Fruit fly (Drosophila melanogaster) whole organism, embryonic: Measurements from ENCODE around the gene hll.
A peak's percentile ranks its signal among the peaks of the same experiment; 100 is the strongest.

Experiments
- Abd-B ChIP-seq: fragments of 200-800 bp; sonication (Bioruptor generic); optimal IDR thresholded peaks from 2 replicates; lab custom pipeline; 2018; ENCODE audit warnings: missing biosample characterization, mild to moderate bottlenecking, missing genetic modification characterization, moderate library complexity
- B-H1 ChIP-seq: fragments of 200-800 bp; sonication (Bioruptor generic); IDR thresholded peaks from 3 replicates; pipeline ENCODE4 v1.3.6; 2022; ENCODE audit warnings: missing biosample characterization, missing genetic modification characterization
- CG10321 ChIP-seq: fragments of 200-800 bp; sonication (Bioruptor generic); IDR thresholded peaks from 2 replicates; pipeline ENCODE4 v1.3.6; 2022; ENCODE audit warnings: missing biosample characterization, missing genetic modification characterization
- CG10543 ChIP-seq: fragments of 200-800 bp; sonication (Bioruptor generic); optimal IDR thresholded peaks from 3 replicates; lab custom pipeline; 2017; ENCODE audit warnings: missing biosample characterization, mild to moderate bottlenecking, missing genetic modification characterization, moderate library complexity
- CG12391 ChIP-seq: fragments of 200-800 bp; sonication (Bioruptor generic); optimal IDR thresholded peaks from 3 replicates; lab custom pipeline; 2018; ENCODE audit warnings: missing biosample characterization, mild to moderate bottlenecking, missing genetic modification characterization, moderate library complexity
- CG13775 ChIP-seq: fragments of 200-800 bp; sonication (Bioruptor generic); optimal IDR thresholded peaks from 3 replicates; lab custom pipeline; 2017; ENCODE audit warnings: missing biosample characterization, mild to moderate bottlenecking, missing genetic modification characterization
- CG18599 ChIP-seq: fragments of 200-800 bp; sonication (Bioruptor generic); optimal IDR thresholded peaks from 3 replicates; lab custom pipeline; 2017; ENCODE audit warnings: missing biosample characterization, missing genetic modification characterization, mild to moderate bottlenecking, moderate library complexity, missing genetic modification reagents
- CG18764 ChIP-seq: fragments of 200-800 bp; sonication (Bioruptor generic); optimal IDR thresholded peaks from 3 replicates; lab custom pipeline; 2016; ENCODE audit warnings: missing biosample characterization, missing genetic modification characterization
- CG2889 ChIP-seq: fragments of 200-800 bp; sonication (Bioruptor generic); IDR thresholded peaks from 3 replicates; pipeline ENCODE4 v1.3.6; 2022; ENCODE audit warnings: missing biosample characterization, missing genetic modification characterization
- CG31224 ChIP-seq: fragments of 200-800 bp; sonication (Bioruptor generic); IDR thresholded peaks from 2 replicates; pipeline ENCODE4 v1.3.6; 2022; ENCODE audit warnings: missing biosample characterization, missing genetic modification characterization
- CG4820 ChIP-seq: fragments of 200-800 bp; sonication (Bioruptor generic); optimal IDR thresholded peaks from 3 replicates; lab custom pipeline; 2016; ENCODE audit warnings: missing biosample characterization, missing genetic modification characterization
- CG6254 ChIP-seq: fragments of 200-800 bp; sonication (Bioruptor generic); optimal IDR thresholded peaks from 3 replicates; lab custom pipeline; 2017; ENCODE audit warnings: mild to moderate bottlenecking, missing biosample characterization, missing genetic modification reagents, missing genetic modification characterization
- CG6689 ChIP-seq: fragments of 200-800 bp; sonication (Bioruptor generic); IDR thresholded peaks from 2 replicates; pipeline ENCODE4 v1.3.6; 2022; ENCODE audit warnings: missing biosample characterization, missing genetic modification characterization
- CG6813 ChIP-seq: fragments of 200-800 bp; sonication (Bioruptor generic); optimal IDR thresholded peaks from 2 replicates; lab custom pipeline; 2017; ENCODE audit warnings: missing biosample characterization, missing genetic modification characterization, mild to moderate bottlenecking, moderate library complexity, missing genetic modification reagents
- CG7271 ChIP-seq: fragments of 200-800 bp; sonication (Bioruptor generic); optimal IDR thresholded peaks from 2 replicates; lab custom pipeline; 2018; ENCODE audit warnings: missing biosample characterization, mild to moderate bottlenecking, missing genetic modification characterization, moderate library complexity
- CG7745 ChIP-seq: fragments of 200-800 bp; sonication (Bioruptor generic); optimal IDR thresholded peaks from 2 replicates; lab custom pipeline; 2018; ENCODE audit warnings: missing biosample characterization, mild to moderate bottlenecking, missing genetic modification characterization, moderate library complexity
- CG9876 ChIP-seq: fragments of 200-800 bp; sonication (Bioruptor generic); optimal IDR thresholded peaks from 2 replicates; lab custom pipeline; 2016; ENCODE audit warnings: missing biosample characterization, missing genetic modification characterization
- CkIIα-i1 ChIP-seq: fragments of 200-800 bp; sonication (Bioruptor generic); IDR thresholded peaks from 2 replicates; pipeline ENCODE4 v1.3.6; 2022; ENCODE audit warnings: missing biosample characterization, missing genetic modification characterization
- Dip3 ChIP-seq: fragments of 200-800 bp; sonication (Bioruptor generic); optimal IDR thresholded peaks from 3 replicates; lab custom pipeline; 2016; ENCODE audit warnings: missing biosample characterization, missing genetic modification characterization
- Fer2 ChIP-seq: fragments of 200-800 bp; sonication (Bioruptor generic); optimal IDR thresholded peaks from 2 replicates; lab custom pipeline; 2018; ENCODE audit warnings: missing biosample characterization, mild to moderate bottlenecking, missing genetic modification characterization, moderate library complexity
- Gug ChIP-seq: fragments of 200-800 bp; sonication (Bioruptor generic); IDR thresholded peaks from 4 replicates; pipeline ENCODE4 v1.3.6; 2022; ENCODE audit warnings: missing biosample characterization, missing genetic modification characterization
- H2.0 ChIP-seq: fragments of 200-800 bp; sonication (Bioruptor generic); IDR thresholded peaks from 2 replicates; pipeline ENCODE4 v1.3.6; 2022; ENCODE audit warnings: missing biosample characterization, missing genetic modification characterization
- HLH54F ChIP-seq: fragments of 200-800 bp; sonication (Bioruptor generic); optimal IDR thresholded peaks from 3 replicates; lab custom pipeline; 2016; ENCODE audit warnings: missing biosample characterization, missing genetic modification characterization
- Kr ChIP-seq: fragments of 200-800 bp; sonication (Bioruptor generic); optimal IDR thresholded peaks from 2 replicates; lab custom pipeline; 2017; ENCODE audit warnings: missing biosample characterization, mild to moderate bottlenecking, missing genetic modification characterization
- Med ChIP-seq: fragments of 200-800 bp; sonication (Bioruptor generic); peaks from one replicate; lab custom pipeline; 2016; ENCODE audit warnings: missing biosample characterization, missing genetic modification characterization, mild to moderate bottlenecking, inconsistent platforms, moderate library complexity
- Oli ChIP-seq: fragments of 200-800 bp; sonication (Bioruptor generic); optimal IDR thresholded peaks from 2 replicates; lab custom pipeline; 2018; ENCODE audit warnings: missing biosample characterization, mild to moderate bottlenecking, missing genetic modification characterization, moderate library complexity
- Rx ChIP-seq: fragments of 200-800 bp; sonication (Bioruptor generic); IDR thresholded peaks from 2 replicates; pipeline ENCODE4 v1.3.6; 2022; ENCODE audit warnings: missing biosample characterization, missing genetic modification characterization
- Six4 ChIP-seq: fragments of 200-800 bp; sonication (Bioruptor generic); optimal IDR thresholded peaks from 2 replicates; lab custom pipeline; 2016; ENCODE audit warnings: missing biosample characterization, missing genetic modification characterization
- Tbp ChIP-seq: fragments of >200 bp; optimal IDR thresholded peaks from 2 replicates; lab custom pipeline; 2018; ENCODE audit warnings: missing biosample characterization, missing genetic modification characterization
- ase ChIP-seq: fragments of 200-800 bp; sonication (Bioruptor generic); IDR thresholded peaks from 3 replicates; pipeline ENCODE4 v1.3.6; 2022; ENCODE audit warnings: missing biosample characterization, missing genetic modification characterization
- ato ChIP-seq: fragments of 200-800 bp; sonication (Bioruptor generic); IDR thresholded peaks from 2 replicates; pipeline ENCODE4 v1.3.6; 2022; ENCODE audit warnings: missing biosample characterization, missing genetic modification characterization; ENCODE audit not compliant: partially characterized antibody
- bbx ChIP-seq: fragments of 200-800 bp; sonication (Bioruptor generic); IDR thresholded peaks from 2 replicates; pipeline ENCODE4 v1.3.6; 2022; ENCODE audit warnings: missing biosample characterization, missing genetic modification characterization; ENCODE audit not compliant: partially characterized antibody
- crc ChIP-seq: fragments of 200-800 bp; sonication (Bioruptor generic); optimal IDR thresholded peaks from 2 replicates; lab custom pipeline; 2016; ENCODE audit warnings: missing biosample characterization, missing genetic modification characterization
- fu2 ChIP-seq: fragments of 200-800 bp; sonication (Bioruptor generic); optimal IDR thresholded peaks from 2 replicates; lab custom pipeline; 2016; ENCODE audit warnings: missing biosample characterization, missing genetic modification characterization
- gcm2 ChIP-seq: fragments of 200-800 bp; sonication (Bioruptor generic); optimal IDR thresholded peaks from 2 replicates; lab custom pipeline; 2016; ENCODE audit warnings: missing biosample characterization, missing genetic modification characterization
- gsb ChIP-seq: fragments of 200-800 bp; sonication (Bioruptor generic); IDR thresholded peaks from 2 replicates; pipeline ENCODE4 v1.3.6; 2022; ENCODE audit warnings: missing biosample characterization, missing genetic modification characterization
- insv ChIP-seq, 2 experiments: fragments of 200-800 bp; sonication (Bioruptor generic); optimal IDR thresholded peaks; 3 replicates each; lab custom pipeline; 2016 to 2018; ENCODE audit warnings: missing biosample characterization in 2 of 2, missing genetic modification characterization in 2 of 2
- lbe ChIP-seq: fragments of 200-800 bp; sonication (Bioruptor generic); optimal IDR thresholded peaks from 2 replicates; lab custom pipeline; 2016; ENCODE audit warnings: missing biosample characterization, mild to moderate bottlenecking, missing genetic modification characterization
- lmd ChIP-seq: fragments of 200-800 bp; sonication (Bioruptor generic); IDR thresholded peaks from 2 replicates; pipeline ENCODE4 v1.3.6; 2022; ENCODE audit warnings: missing biosample characterization, missing genetic modification characterization
- onecut ChIP-seq: fragments of 200-800 bp; sonication (Bioruptor generic); IDR thresholded peaks from 2 replicates; pipeline ENCODE4 v1.3.6; 2022; ENCODE audit warnings: missing biosample characterization, missing genetic modification characterization
- sc ChIP-seq, 3 experiments: fragments of >200 bp in 2 of 3; fragments of 200-800 bp in 1 of 3; sonication (Bioruptor generic) in 1 of 3; optimal IDR thresholded peaks; 2 replicates in 2 of 3; 3 replicates in 1 of 3; lab custom pipeline; 2017; ENCODE audit warnings: mild to moderate bottlenecking in 1 of 3, missing biosample characterization in 1 of 3, missing genetic modification characterization in 1 of 3, missing genetic modification reagents in 1 of 3
- slp2 ChIP-seq: fragments of 200-800 bp; sonication (Bioruptor generic); optimal IDR thresholded peaks from 2 replicates; lab custom pipeline; 2016; ENCODE audit warnings: missing biosample characterization, missing genetic modification characterization
- ssp ChIP-seq: fragments of 200-800 bp; sonication (Bioruptor generic); IDR thresholded peaks from 2 replicates; pipeline ENCODE4 v1.3.6; 2022; ENCODE audit warnings: missing biosample characterization, missing genetic modification characterization
- tna ChIP-seq: fragments of 200-800 bp; sonication (Bioruptor generic); IDR thresholded peaks from 2 replicates; pipeline ENCODE4 v1.3.6; 2022; ENCODE audit warnings: missing biosample characterization, missing genetic modification characterization; ENCODE audit not compliant: partially characterized antibody
- twi ChIP-seq: fragments of 200-800 bp; optimal IDR thresholded peaks from 2 replicates; lab custom pipeline; 2019; ENCODE audit warnings: missing biosample characterization, mild to moderate bottlenecking, missing genetic modification characterization, moderate library complexity
- tx ChIP-seq: fragments of 200-800 bp; sonication (Bioruptor generic); optimal IDR thresholded peaks from 2 replicates; lab custom pipeline; 2016; ENCODE audit warnings: missing biosample characterization, missing genetic modification characterization
- z ChIP-seq: fragments of 200-800 bp; sonication (Bioruptor generic); IDR thresholded peaks from 3 replicates; pipeline ENCODE4 v1.3.6; 2022; ENCODE audit warnings: missing biosample characterization, missing genetic modification characterization
- zf30C ChIP-seq: fragments of 200-800 bp; sonication (Bioruptor generic); optimal IDR thresholded peaks from 3 replicates; lab custom pipeline; 2018; ENCODE audit warnings: missing biosample characterization, mild to moderate bottlenecking, missing genetic modification characterization

hll gene

DNA sequence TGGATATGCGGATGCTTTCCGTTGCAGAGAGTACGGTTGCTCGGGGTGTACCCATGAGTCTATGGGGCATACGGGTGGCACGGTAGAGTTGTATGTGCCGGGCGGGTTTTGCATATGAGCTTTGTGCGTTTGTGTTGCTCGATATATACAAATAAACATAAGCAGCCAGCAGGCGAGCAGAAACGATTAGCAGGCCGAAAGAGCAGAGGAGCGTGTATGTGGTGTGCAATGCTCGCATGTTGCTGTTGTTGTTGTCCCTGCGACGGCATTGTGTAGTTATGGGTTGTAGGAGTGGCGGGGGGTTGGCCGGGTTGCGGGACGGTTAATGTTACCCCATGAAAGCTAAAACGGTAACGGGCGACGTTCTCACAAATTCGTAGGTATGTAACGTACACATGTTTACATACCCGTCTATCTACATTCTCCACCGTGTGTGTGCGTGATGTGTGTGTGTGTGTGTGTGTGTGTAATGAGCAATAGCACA, 5.1 kb upstream of the hll start (continued):
- TF ChIP-seq CG13775 (GFP tag; lab: Kevin White, UChicago): no peak
- TF ChIP-seq H2.0 (GFP tag; lab: Robert Waterston, UW): no peak
- no peak for TF ChIP-seq CG6689 (GFP tag; lab: Robert Waterston, UW)
- no peak for TF ChIP-seq CG9876 (GFP tag; lab: Kevin White, UChicago)
- peak; percentile 94 for TF ChIP-seq CG10543
- no peak for TF ChIP-seq CG18764 (GFP tag; lab: Kevin White, UChicago)
- TF ChIP-seq Gug (GFP tag; lab: Robert Waterston, UW): no peak
- no peak for TF ChIP-seq Oli (tag; lab: Kevin White, UChicago)
- no peak for TF ChIP-seq CG12391 (tag; lab: Kevin White, UChicago)

- peak; percentile 91 for TF ChIP-seq B-H1 (GFP tag; lab: Robert Waterston, UW)
- TF ChIP-seq ato (GFP tag; lab: Robert Waterston, UW): no peak
- TF ChIP-seq slp2 (GFP tag; lab: Kevin White, UChicago): peak; percentile 8
- peak; percentile 76 for TF ChIP-seq ase
- peak; percentile 72 for TF ChIP-seq onecut (GFP tag; lab: Robert Waterston, UW)
- peak; percentile 48; the same call in 1 of the 2 replicates for TF ChIP-seq CG31224
- TF ChIP-seq z (GFP tag; lab: Robert Waterston, UW): no peak
- TF ChIP-seq CG7745 (tag; lab: Kevin White, UChicago): peak; percentile 56
- TF ChIP-seq CG4820 (GFP tag; lab: Kevin White, UChicago): peak; percentile 73
- peak; percentile 59; the same call in 1 of the 2 replicates for TF ChIP-seq Rx (GFP tag; lab: Robert Waterston, UW)
- no peak for TF ChIP-seq Kr (GFP tag; lab: Kevin White, UChicago)
- peak; percentile 79 for TF ChIP-seq CG6254 (GFP tag; lab: Kevin White, UChicago)
- TF ChIP-seq tna (GFP tag; lab: Robert Waterston, UW): no peak
- TF ChIP-seq Dip3 (GFP tag; lab: Kevin White, UChicago): peak; percentile 2
- no peak for TF ChIP-seq HLH54F (GFP tag; lab: Kevin White, UChicago)
- no peak for TF ChIP-seq bbx
- TF ChIP-seq gsb (GFP tag; lab: Robert Waterston, UW): peak; percentile 92
- TF ChIP-seq lmd: peak; percentile 95
- no peak for TF ChIP-seq gcm2 (GFP tag; lab: Kevin White, UChicago)
- TF ChIP-seq tx (GFP tag; lab: Kevin White, UChicago): peak; percentile 39
- TF ChIP-seq CG6813: peak; percentile 90
- TF ChIP-seq CG18599 (GFP tag; lab: Kevin White, UChicago): peak; percentile 95
- no peak for TF ChIP-seq fu2 (GFP tag; lab: Kevin White, UChicago)
- TF ChIP-seq sc (optimal IDR thresholded peaks at IDR 0.05; lab: Kevin White, UChicago): no peak
- TF ChIP-seq sc (GFP tag; optimal IDR thresholded peaks at IDR 0.05; lab: Kevin White, UChicago): peak; percentile 93
- TF ChIP-seq Six4 (GFP tag; lab: Kevin White, UChicago): peak; percentile 72
- peak; percentile 96 for TF ChIP-seq Med (GFP tag; lab: Kevin White, UChicago)
- TF ChIP-seq CG2889: peak; percentile 87
- peak; percentile 90 for TF ChIP-seq Fer2 (tag; lab: Kevin White, UChicago)
- peak; percentile 86 for TF ChIP-seq ssp (GFP tag; lab: Robert Waterston, UW)
- TF ChIP-seq Abd-B (GFP tag; lab: Kevin White, UChicago): peak; percentile 83
- TF ChIP-seq zf30C (GFP tag; lab: Kevin White, UChicago): peak; percentile 92
- 0 out of 2 replicates have a peak, but pooled peaks have one; percentile 23 for TF ChIP-seq CkIIα-i1 (GFP tag; lab: Robert Waterston, UW)
- TF ChIP-seq Tbp: no peak
- TF ChIP-seq CG10321 (GFP tag; lab: Robert Waterston, UW): peak; percentile 75; the same call in 1 of the 2 replicates
- TF ChIP-seq CG7271: peak; percentile 72
- TF ChIP-seq crc: no peak
- peak; percentile 97 for TF ChIP-seq twi (tag; lab: Kevin White, UChicago)
- peak in 1 of 2 experiments; percentile 67 for TF ChIP-seq insv (GFP tag; optimal IDR thresholded peaks at IDR 0.05; lab: Kevin White, UChicago)
- no peak for TF ChIP-seq lbe (GFP tag; lab: Kevin White, UChicago)
Measured at dm6 chr2L:14022130-14022735, 4.6 kb upstream of the hll start.
